Fruit fly (Drosophila melanogaster) whole organism, prepupa: ENCODE measurements around the gene Cul2.

Source experiments
- Blimp-1 ChIP-seq: fragments of 200-800 bp; sonication (Bioruptor generic); optimal IDR thresholded peaks from 3 replicates; lab custom pipeline; 2017; ENCODE audit warnings: missing biosample characterization, missing genetic modification characterization, mild to moderate bottlenecking, moderate library complexity, missing genetic modification reagents
- CG10631 ChIP-seq: fragments of 200-800 bp; sonication (Bioruptor generic); optimal IDR thresholded peaks from 2 replicates; lab custom pipeline; 2016; ENCODE audit warnings: missing biosample characterization, missing genetic modification characterization
- CG10669 ChIP-seq: fragments of 200-800 bp; sonication (Bioruptor generic); optimal IDR thresholded peaks from 3 replicates; lab custom pipeline; 2018; ENCODE audit warnings: missing biosample characterization, mild to moderate bottlenecking, missing genetic modification characterization, moderate library complexity
- CG11294 ChIP-seq: fragments of 200-800 bp; sonication (Bioruptor generic); IDR thresholded peaks from 2 replicates; pipeline ENCODE4 v1.3.6; 2022; ENCODE audit warnings: missing biosample characterization, missing genetic modification characterization
- CG11762 ChIP-seq: fragments of 200-800 bp; sonication (Bioruptor generic); optimal IDR thresholded peaks from 3 replicates; lab custom pipeline; 2016; ENCODE audit warnings: missing biosample characterization, missing genetic modification characterization; ENCODE audit not compliant: insufficient read depth
- CG11902 ChIP-seq: fragments of 200-800 bp; sonication (Bioruptor generic); optimal IDR thresholded peaks from 3 replicates; lab custom pipeline; 2016; ENCODE audit warnings: missing biosample characterization, missing genetic modification characterization
- CG15336 ChIP-seq: fragments of 200-800 bp; sonication (Bioruptor generic); IDR thresholded peaks from 2 replicates; pipeline ENCODE4 v1.3.6; 2022; ENCODE audit warnings: missing biosample characterization, missing genetic modification characterization
- CG1621 ChIP-seq: fragments of 200-800 bp; sonication (Bioruptor generic); optimal IDR thresholded peaks from 3 replicates; lab custom pipeline; 2018; ENCODE audit warnings: missing biosample characterization, mild to moderate bottlenecking, missing genetic modification characterization
- CG16779 ChIP-seq: fragments of 200-800 bp; sonication (Bioruptor generic); optimal IDR thresholded peaks from 3 replicates; lab custom pipeline; 2017; ENCODE audit warnings: missing biosample characterization, mild to moderate bottlenecking, missing genetic modification characterization
- CG31627 ChIP-seq: fragments of 200-800 bp; sonication (Bioruptor generic); optimal IDR thresholded peaks from 3 replicates; lab custom pipeline; 2016; ENCODE audit warnings: missing biosample characterization, missing genetic modification characterization
- CG32006 ChIP-seq: fragments of 200-800 bp; sonication (Bioruptor generic); optimal IDR thresholded peaks from 3 replicates; lab custom pipeline; 2017; ENCODE audit warnings: missing biosample characterization, mild to moderate bottlenecking, missing genetic modification characterization
- CG34406 ChIP-seq: fragments of 200-800 bp; sonication (Bioruptor generic); optimal IDR thresholded peaks from 3 replicates; lab custom pipeline; 2016; ENCODE audit warnings: missing biosample characterization, missing genetic modification characterization
- CG3919 ChIP-seq: fragments of 200-800 bp; sonication (Bioruptor generic); optimal IDR thresholded peaks from 3 replicates; lab custom pipeline; 2016; ENCODE audit warnings: missing biosample characterization, missing genetic modification characterization
- CG4318 ChIP-seq: fragments of 200-800 bp; sonication (Bioruptor generic); optimal IDR thresholded peaks from 3 replicates; lab custom pipeline; 2017; ENCODE audit warnings: missing biosample characterization, mild to moderate bottlenecking, missing genetic modification characterization
- CG6163 ChIP-seq: fragments of 200-800 bp; sonication (Bioruptor generic); IDR thresholded peaks from 3 replicates; pipeline ENCODE4 v1.3.6; 2022; ENCODE audit warnings: missing biosample characterization, missing genetic modification characterization
- CG6276 ChIP-seq: fragments of 200-800 bp; sonication (Bioruptor generic); optimal IDR thresholded peaks from 2 replicates; lab custom pipeline; 2017; ENCODE audit warnings: missing biosample characterization, mild to moderate bottlenecking, missing genetic modification characterization
- CG6792 ChIP-seq: fragments of 200-800 bp; sonication (Bioruptor generic); optimal IDR thresholded peaks from 3 replicates; lab custom pipeline; 2016; ENCODE audit warnings: missing biosample characterization, missing genetic modification characterization
- CG6808 ChIP-seq: fragments of 200-800 bp; sonication (Bioruptor generic); optimal IDR thresholded peaks from 3 replicates; lab custom pipeline; 2017; ENCODE audit warnings: missing biosample characterization, missing genetic modification characterization, mild to moderate bottlenecking, moderate library complexity, missing genetic modification reagents
- CG6854 ChIP-seq: fragments of 200-800 bp; sonication (Bioruptor generic); optimal IDR thresholded peaks from 2 replicates; lab custom pipeline; 2017; ENCODE audit warnings: missing biosample characterization, mild to moderate bottlenecking, missing genetic modification characterization
- CG7368 ChIP-seq: fragments of 200-800 bp; sonication (Bioruptor generic); optimal IDR thresholded peaks from 3 replicates; lab custom pipeline; 2016; ENCODE audit warnings: missing biosample characterization, missing genetic modification characterization
- CG8119 ChIP-seq: fragments of 200-800 bp; sonication (Bioruptor generic); IDR thresholded peaks from 3 replicates; pipeline ENCODE4 v1.3.6; 2022; ENCODE audit warnings: missing biosample characterization, missing genetic modification characterization
- CG8632 ChIP-seq: fragments of 200-800 bp; sonication (Bioruptor generic); optimal IDR thresholded peaks from 3 replicates; lab custom pipeline; 2016; ENCODE audit warnings: missing biosample characterization, missing genetic modification characterization
- Eip78C ChIP-seq: fragments of 200-800 bp; sonication (Bioruptor generic); peaks from one replicate; lab custom pipeline; 2016; ENCODE audit warnings: missing biosample characterization, missing genetic modification characterization
- Hr4 ChIP-seq: fragments of 200-800 bp; sonication (Bioruptor generic); optimal IDR thresholded peaks from 3 replicates; lab custom pipeline; 2016; ENCODE audit warnings: missing biosample characterization, missing genetic modification characterization
- Lpt ChIP-seq: fragments of 200-800 bp; sonication (Bioruptor generic); optimal IDR thresholded peaks from 3 replicates; lab custom pipeline; 2016; ENCODE audit warnings: missing biosample characterization, missing genetic modification characterization
- OdsH ChIP-seq: fragments of 200-800 bp; sonication (Bioruptor generic); optimal IDR thresholded peaks from 3 replicates; lab custom pipeline; 2016; ENCODE audit warnings: missing biosample characterization, missing genetic modification characterization
- Smox ChIP-seq: fragments of 200-800 bp; sonication (Bioruptor generic); optimal IDR thresholded peaks from 3 replicates; lab custom pipeline; 2016; ENCODE audit warnings: missing biosample characterization, missing genetic modification characterization
- Sox102F ChIP-seq: fragments of 200-800 bp; sonication (Bioruptor generic); optimal IDR thresholded peaks from 2 replicates; lab custom pipeline; 2016; ENCODE audit warnings: missing biosample characterization, mild to moderate bottlenecking, missing genetic modification characterization
- Sox14 ChIP-seq: fragments of 200-800 bp; sonication (Bioruptor generic); optimal IDR thresholded peaks from 3 replicates; lab custom pipeline; 2016; ENCODE audit warnings: missing biosample characterization, missing genetic modification characterization
- Sox15 ChIP-seq: fragments of 200-800 bp; sonication (Bioruptor generic); optimal IDR thresholded peaks from 3 replicates; lab custom pipeline; 2016; ENCODE audit warnings: missing biosample characterization, missing genetic modification characterization
- achi ChIP-seq: fragments of 200-800 bp; sonication (Bioruptor generic); optimal IDR thresholded peaks from 3 replicates; lab custom pipeline; 2016; ENCODE audit warnings: missing biosample characterization, missing genetic modification characterization
- dac ChIP-seq: fragments of 200-800 bp; sonication (Bioruptor generic); optimal IDR thresholded peaks from 2 replicates; lab custom pipeline; 2017; ENCODE audit warnings: missing biosample characterization, mild to moderate bottlenecking, missing genetic modification characterization
- dsx ChIP-seq: fragments of 200-800 bp; optimal IDR thresholded peaks from 3 replicates; lab custom pipeline; 2019; ENCODE audit warnings: missing biosample characterization, mild to moderate bottlenecking, missing genetic modification characterization, moderate library complexity; ENCODE audit not compliant: poor library complexity, severe bottlenecking
- eg ChIP-seq: fragments of 200-800 bp; sonication (Bioruptor generic); IDR thresholded peaks from 3 replicates; pipeline ENCODE4 v1.3.6; 2022; ENCODE audit warnings: missing biosample characterization, missing genetic modification characterization
- esn ChIP-seq: fragments of 200-800 bp; sonication (Bioruptor generic); optimal IDR thresholded peaks from 2 replicates; lab custom pipeline; 2016; ENCODE audit warnings: missing biosample characterization, mild to moderate bottlenecking, missing genetic modification characterization, moderate library complexity
- fd59A ChIP-seq: fragments of 200-800 bp; sonication (Bioruptor generic); optimal IDR thresholded peaks from 2 replicates; lab custom pipeline; 2017; ENCODE audit warnings: missing biosample characterization, mild to moderate bottlenecking, missing genetic modification characterization, missing genetic modification reagents
- fkh ChIP-seq: fragments of 200-800 bp; sonication (Bioruptor generic); optimal IDR thresholded peaks from 3 replicates; lab custom pipeline; 2017; ENCODE audit warnings: missing biosample characterization, mild to moderate bottlenecking, missing genetic modification characterization, moderate library complexity
- lz ChIP-seq: fragments of 200-800 bp; sonication (Bioruptor generic); optimal IDR thresholded peaks from 3 replicates; lab custom pipeline; 2016; ENCODE audit warnings: missing biosample characterization, missing genetic modification characterization
- net ChIP-seq: fragments of 200-800 bp; sonication (Bioruptor generic); optimal IDR thresholded peaks from 3 replicates; lab custom pipeline; 2016; ENCODE audit warnings: missing biosample characterization, missing genetic modification characterization
- pdm3 ChIP-seq: fragments of 200-800 bp; sonication (Bioruptor generic); optimal IDR thresholded peaks from 3 replicates; lab custom pipeline; 2016; ENCODE audit warnings: missing biosample characterization, missing genetic modification characterization
- salr ChIP-seq, 2 experiments: fragments of 200-800 bp; sonication (Bioruptor generic); optimal IDR thresholded peaks; 3 replicates each; lab custom pipeline; 2016 to 2018; ENCODE audit warnings: missing biosample characterization in 2 of 2, missing genetic modification characterization in 2 of 2, mild to moderate bottlenecking in 1 of 2
- svp ChIP-seq: fragments of 200-800 bp; sonication (Bioruptor generic); peaks from one replicate; lab custom pipeline; 2016; ENCODE audit warnings: missing biosample characterization, missing genetic modification characterization
- vri ChIP-seq: fragments of 200-800 bp; sonication (Bioruptor generic); optimal IDR thresholded peaks from 3 replicates; lab custom pipeline; 2016; ENCODE audit warnings: missing biosample characterization, mild to moderate bottlenecking, missing genetic modification characterization

The Cul2 gene

dm6 chr2L:21657426-21657825 is 1.1 kb upstream of the Cul2 start (continued):
- TF ChIP-seq Sox15 (GFP tag; lab: Kevin White, UChicago) (peak; percentile 23), lz (GFP tag; lab: Kevin White, UChicago) (peak; percentile 62), CG8119 (no peak), CG4318 (peak; percentile 6), esn (GFP tag; lab: Kevin White, UChicago) (peak; percentile 63), vri (GFP tag; lab: Kevin White, UChicago) (no peak), svp (peak; percentile 82), CG7368 (GFP tag; lab: Kevin White, UChicago) (no peak), pdm3 (peak; percentile 58), Blimp-1 (GFP tag; lab: Kevin White, UChicago) (no peak), CG31627 (peak; percentile 60), Sox14 (GFP tag; lab: Kevin White, UChicago) (peak; percentile 87), CG6854 (no peak), CG16779 (tag; lab: Kevin White, UChicago) (no peak), CG1621 (no peak), Sox102F (GFP tag; lab: Kevin White, UChicago) (peak; percentile 31), Lpt (GFP tag; lab: Kevin White, UChicago) (no peak), CG8632 (GFP tag; lab: Kevin White, UChicago) (peak; percentile 13), dac (peak; percentile 9), CG6792 (GFP tag; lab: Kevin White, UChicago) (peak; percentile 8), CG6276 (no peak), CG11902 (GFP tag; lab: Kevin White, UChicago) (peak; percentile 20), eg (GFP tag; lab: Robert Waterston, UW) (no peak; the same call in 2 of the 3 replicates), fd59A (GFP tag; lab: Kevin White, UChicago) (no peak), CG15336 (GFP tag; lab: Robert Waterston, UW) (no peak), CG34406 (GFP tag; lab: Kevin White, UChicago) (no peak), Smox (GFP tag; lab: Kevin White, UChicago) (peak; percentile 47), CG6808 (GFP tag; lab: Kevin White, UChicago) (no peak), OdsH (peak; percentile 47)

DNA sequence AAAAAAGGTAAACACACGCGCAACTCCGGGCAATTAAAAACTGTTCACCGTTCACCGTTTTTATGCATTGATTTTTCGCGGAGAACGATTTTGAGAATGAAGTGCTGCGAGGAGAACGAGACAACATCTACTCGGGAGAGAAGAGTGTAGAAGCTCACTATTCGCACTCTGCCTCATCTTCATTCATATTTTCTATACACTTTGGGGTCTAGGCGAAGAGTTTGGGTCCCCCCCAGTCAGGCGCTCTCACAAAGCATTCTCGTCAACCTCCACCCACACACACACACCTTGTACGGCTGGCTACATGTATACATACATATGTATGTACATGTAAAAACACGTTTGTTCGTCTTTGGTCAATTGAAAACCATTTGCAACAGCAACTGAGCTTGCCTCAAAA is 18.0 kb downstream of the Cul2 start:
- TF ChIP-seq net (GFP tag; lab: Kevin White, UChicago) (no peak), CG34406 (GFP tag; lab: Kevin White, UChicago) (no peak), CG16779 (tag; lab: Kevin White, UChicago) (no peak), CG10631 (GFP tag; lab: Kevin White, UChicago) (no peak), Lpt (GFP tag; lab: Kevin White, UChicago) (peak; percentile 14), dac (no peak), CG3919 (no peak), fkh (GFP tag; lab: Kevin White, UChicago) (no peak), CG31627 (no peak), CG1621 (peak; percentile 49)

DNA sequence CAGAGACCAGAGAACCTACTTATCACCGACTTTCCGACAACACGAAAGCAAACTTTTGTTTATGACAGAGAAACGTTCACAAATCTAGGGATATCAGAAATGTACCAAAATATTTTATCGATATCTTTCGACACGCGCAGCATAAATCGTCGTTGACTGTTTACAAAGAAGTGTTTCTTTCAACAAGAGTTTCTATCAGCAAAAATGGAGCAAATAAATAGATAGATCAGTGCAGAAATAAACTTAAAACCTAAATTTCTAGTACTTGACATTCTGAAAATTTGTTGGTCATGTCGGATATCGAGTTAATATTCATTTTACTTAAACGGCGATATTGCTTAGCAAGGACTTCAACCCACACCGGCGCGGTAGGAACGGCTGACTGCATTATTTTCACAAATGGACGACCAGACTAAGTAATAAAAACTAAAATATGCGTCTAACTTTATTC is 19.0 kb downstream of the Cul2 start, which contains the start of gene CG2225:
Gene CG2225, minus strand, starts transcription at position 51 of the 451 bp plus-strand sequence.
- TF ChIP-seq achi, result peak; percentile 15
- no peak for TF ChIP-seq pdm3

DNA sequence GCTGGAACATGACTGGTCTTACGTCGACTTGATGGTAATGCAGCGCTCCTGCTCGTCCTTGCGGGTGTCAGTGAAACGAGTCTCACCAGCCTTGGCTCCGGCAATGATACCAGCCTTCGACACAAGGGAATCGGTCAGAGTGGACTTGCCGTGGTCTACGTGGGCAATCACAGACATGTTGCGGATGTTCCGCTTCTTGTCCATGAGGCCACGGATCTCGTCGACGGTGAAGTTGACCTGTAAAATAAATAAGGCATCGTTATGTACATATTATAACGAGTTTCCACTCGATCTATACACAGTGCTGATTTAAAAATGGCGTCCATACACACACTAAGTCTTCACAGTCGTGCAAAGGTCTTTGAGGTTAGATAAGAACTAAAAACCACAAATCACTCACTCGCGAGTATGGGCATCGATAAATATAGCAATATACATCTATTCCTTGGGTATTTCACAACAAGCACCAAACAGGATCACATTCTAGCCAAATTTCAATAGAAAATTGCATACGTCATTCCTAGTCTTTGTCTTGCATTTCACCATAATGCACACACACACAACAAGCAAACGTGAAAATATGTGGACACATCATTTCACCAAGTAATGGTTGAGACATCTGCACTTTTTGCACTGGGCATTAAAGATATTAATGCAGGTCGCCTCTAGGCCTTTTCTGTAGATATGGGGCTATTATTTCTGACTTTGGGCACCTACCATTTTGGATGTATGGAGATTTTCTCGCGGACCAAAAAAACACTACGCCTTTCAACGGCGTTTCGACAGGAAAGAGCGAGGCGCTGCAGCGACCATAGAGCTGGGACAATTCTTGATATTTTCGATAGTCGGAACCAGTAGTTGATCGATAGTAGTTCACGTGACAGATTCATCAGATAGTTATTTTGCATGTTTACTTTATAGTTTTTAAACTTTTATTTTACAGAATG is 23.1 kb downstream of the Cul2 start, which contains the start of gene eEF2:
Gene eEF2, minus strand, starts transcription at position 843 of the 947 bp plus-strand sequence.
- TF ChIP-seq dsx (GFP tag; lab: Kevin White, UChicago) (peak; percentile 47), OdsH (peak; percentile 66), CG8632 (GFP tag; lab: Kevin White, UChicago) (peak; percentile 57), CG11294 (GFP tag; lab: Robert Waterston, UW) (no peak; the same call in 1 of the 2 replicates), CG6854 (peak; percentile 86), CG6163 (no peak; the same call in 2 of the 3 replicates), CG15336 (GFP tag; lab: Robert Waterston, UW) (0 out of 2 replicates have a peak, but pooled peaks have one; percentile 33), CG3919 (peak; percentile 74), CG11762 (GFP tag; lab: Kevin White, UChicago) (peak; percentile 31), Hr4 (GFP tag; lab: Kevin White, UChicago) (peak; percentile 54), Eip78C (GFP tag; lab: Kevin White, UChicago) (peak; percentile 85), CG31627 (peak; percentile 63), Lpt (GFP tag; lab: Kevin White, UChicago) (peak; percentile 15), fkh (GFP tag; lab: Kevin White, UChicago) (peak; percentile 89), CG10669 (GFP tag; lab: Kevin White, UChicago) (peak; percentile 35), CG32006 (GFP tag; lab: Kevin White, UChicago) (peak; percentile 8), CG7368 (GFP tag; lab: Kevin White, UChicago) (peak; percentile 24), salr (GFP tag; optimal IDR thresholded peaks at IDR 0.05; lab: Kevin White, UChicago) (no peak), Sox15 (GFP tag; lab: Kevin White, UChicago) (no peak)
